Worm (Caenorhabditis elegans) whole organism, young adult: Measurements from ENCODE around the gene nekl-4.

Experiments used
- B0261.1 ChIP-seq: sonication (generic microtip); optimal IDR thresholded peaks from 2 replicates; lab custom pipeline; 2016; ENCODE audit warnings: mild to moderate bottlenecking, missing genetic modification characterization, moderate library complexity, missing compliant biosample characterization
- C06A6.2 ChIP-seq: fragments of 200-800 bp; sonication (Bioruptor generic); conservative IDR thresholded peaks from 2 replicates; pipeline ENCODE4 v1.3.6; 2022; ENCODE audit warnings: missing genetic modification characterization, missing compliant biosample characterization
- D2030.7 ChIP-seq: fragments of 200-800 bp; sonication (Bioruptor generic); IDR thresholded peaks from 2 replicates; pipeline ENCODE4 v1.3.6; 2022; ENCODE audit warnings: missing genetic modification reagents, missing genetic modification characterization, missing compliant biosample characterization
- F22D6.2 ChIP-seq: sonication (generic microtip); optimal IDR thresholded peaks from 2 replicates; lab custom pipeline; 2016; ENCODE audit warnings: mild to moderate bottlenecking, missing genetic modification characterization, missing compliant biosample characterization
- F33H1.4 ChIP-seq: fragments of 200-800 bp; sonication (Bioruptor generic); IDR thresholded peaks from 2 replicates; pipeline ENCODE4 v1.3.6; 2022; ENCODE audit warnings: missing genetic modification reagents, missing genetic modification characterization, missing compliant biosample characterization
- F57C9.4 ChIP-seq: sonication (generic microtip); optimal IDR thresholded peaks from 2 replicates; lab custom pipeline; 2017; ENCODE audit warnings: mild to moderate bottlenecking, missing genetic modification characterization, missing compliant biosample characterization
- K12H6.12 ChIP-seq: fragments of 200-800 bp; sonication (Bioruptor generic); optimal IDR thresholded peaks from 2 replicates; lab custom pipeline; 2018; ENCODE audit warnings: mild to moderate bottlenecking, missing genetic modification characterization, missing compliant biosample characterization
- T07F8.4 ChIP-seq: sonication (generic microtip); optimal IDR thresholded peaks from 2 replicates; lab custom pipeline; 2016; ENCODE audit warnings: mild to moderate bottlenecking, missing genetic modification characterization, moderate library complexity, missing compliant biosample characterization
- Y53F4B.3 ChIP-seq: fragments of 200-800 bp; sonication (Bioruptor generic); IDR thresholded peaks from 2 replicates; pipeline ENCODE4 v1.3.6; 2022; ENCODE audit warnings: missing genetic modification reagents, missing genetic modification characterization, missing compliant biosample characterization
- Y56A3A.18 ChIP-seq: fragments of 200-800 bp; sonication (Bioruptor generic); IDR thresholded peaks from 2 replicates; pipeline ENCODE4 v1.3.6; 2022; ENCODE audit warnings: missing genetic modification reagents, missing genetic modification characterization, missing compliant biosample characterization
- Y79H2A.3 ChIP-seq: fragments of 200-800 bp; sonication (Bioruptor generic); conservative IDR thresholded peaks from 2 replicates; pipeline ENCODE4 v1.3.6; 2022; ENCODE audit warnings: missing genetic modification reagents, missing genetic modification characterization, missing compliant biosample characterization
- Y95B8A.8 ChIP-seq: fragments of 200-800 bp; sonication (Bioruptor generic); IDR thresholded peaks from 2 replicates; pipeline ENCODE4 v1.3.6; 2022; ENCODE audit warnings: missing genetic modification reagents, missing genetic modification characterization, missing compliant biosample characterization
- ZK185.1 ChIP-seq: sonication (generic microtip); optimal IDR thresholded peaks from 2 replicates; lab custom pipeline; 2016; ENCODE audit warnings: mild to moderate bottlenecking, missing genetic modification characterization, missing compliant biosample characterization; ENCODE audit not compliant: poor library complexity, severe bottlenecking
- akir-1 ChIP-seq: fragments of 200-800 bp; sonication (Bioruptor generic); optimal IDR thresholded peaks from 2 replicates; lab custom pipeline; 2018; ENCODE audit warnings: mild to moderate bottlenecking, missing genetic modification characterization, moderate library complexity, missing compliant biosample characterization
- ama-1 ChIP-seq, 3 experiments: fragments of 150-350 bp in 1 of 3; sonication (generic microtip) in 2 of 3; optimal IDR thresholded peaks; 2 replicates each; lab custom pipeline; 2014 to 2018; ENCODE audit warnings: missing biosample characterization in 2 of 3, missing genetic modification characterization in 2 of 3, missing genetic modification reagents in 2 of 3
- bed-1 ChIP-seq: fragments of 200-800 bp; sonication (Bioruptor generic); IDR thresholded peaks from 2 replicates; pipeline ENCODE4 v1.3.6; 2022; ENCODE audit warnings: missing genetic modification reagents, missing genetic modification characterization, missing compliant biosample characterization
- ceh-40 ChIP-seq: fragments of 200-800 bp; sonication (Bioruptor generic); IDR thresholded peaks from 2 replicates; pipeline ENCODE4 v1.3.6; 2022; ENCODE audit warnings: missing genetic modification characterization, missing compliant biosample characterization
- ceh-58 ChIP-seq: fragments of 200-800 bp; sonication (Bioruptor generic); IDR thresholded peaks from 2 replicates; pipeline ENCODE4 v1.3.6; 2022; ENCODE audit warnings: missing genetic modification characterization, missing compliant biosample characterization
- chd-7 ChIP-seq: sonication (generic microtip); optimal IDR thresholded peaks from 2 replicates; lab custom pipeline; 2016; ENCODE audit warnings: mild to moderate bottlenecking, missing genetic modification characterization, moderate library complexity, missing compliant biosample characterization
- dpl-1 ChIP-seq: fragments of 150-350 bp; optimal IDR thresholded peaks from 2 replicates; lab custom pipeline; 2014; ENCODE audit warnings: missing biosample characterization, missing genetic modification reagents, missing genetic modification characterization
- egl-18 ChIP-seq: fragments of 200-800 bp; sonication (Bioruptor generic); IDR thresholded peaks from 2 replicates; pipeline ENCODE4 v1.3.6; 2022; ENCODE audit warnings: missing genetic modification reagents, missing genetic modification characterization, missing compliant biosample characterization
- gei-17 ChIP-seq: fragments of 200-800 bp; sonication (Bioruptor generic); optimal IDR thresholded peaks from 2 replicates; lab custom pipeline; 2018; ENCODE audit warnings: mild to moderate bottlenecking, missing genetic modification characterization, missing compliant biosample characterization
- hlh-26 ChIP-seq: fragments of 200-800 bp; sonication (Bioruptor generic); conservative IDR thresholded peaks from 2 replicates; pipeline ENCODE4 v1.3.6; 2022; ENCODE audit warnings: missing genetic modification reagents, missing genetic modification characterization, missing compliant biosample characterization
- lag-1 ChIP-seq: fragments of 200-800 bp; sonication (Bioruptor generic); IDR thresholded peaks from 2 replicates; pipeline ENCODE4 v1.3.6; 2022; ENCODE audit warnings: missing genetic modification reagents, missing genetic modification characterization, missing compliant biosample characterization
- let-607 ChIP-seq, 2 experiments: fragments of 200-800 bp in 1 of 2; sonication (Bioruptor generic) in 1 of 2; sonication (generic microtip) in 1 of 2; optimal IDR thresholded peaks; 2 replicates each; lab custom pipeline; 2016 to 2018; ENCODE audit warnings: mild to moderate bottlenecking in 2 of 2, missing compliant biosample characterization in 2 of 2, missing genetic modification characterization in 2 of 2, moderate library complexity in 2 of 2, missing genotype in 1 of 2
- lin-26 ChIP-seq: fragments of 200-800 bp; sonication (Bioruptor generic); IDR thresholded peaks from 2 replicates; pipeline ENCODE4 v1.3.6; 2022; ENCODE audit warnings: missing genetic modification reagents, missing genetic modification characterization, missing compliant biosample characterization
- lin-35 ChIP-seq, 3 experiments: fragments of 150-350 bp in 2 of 3; sonication (generic microtip) in 1 of 3; optimal IDR thresholded peaks; 2 replicates each; lab custom pipeline; 2014 to 2018; ENCODE audit warnings: missing biosample characterization in 3 of 3, missing genetic modification characterization in 3 of 3, missing genetic modification reagents in 3 of 3
- lin-40 ChIP-seq: sonication (generic microtip); optimal IDR thresholded peaks from 2 replicates; lab custom pipeline; 2016; ENCODE audit warnings: missing genetic modification characterization, mild to moderate bottlenecking, missing compliant biosample characterization, missing genotype, missing genetic modification reagents
- lin-54 ChIP-seq: fragments of 200-800 bp; sonication (Bioruptor generic); optimal IDR thresholded peaks from 2 replicates; lab custom pipeline; 2018; ENCODE audit warnings: mild to moderate bottlenecking, missing genetic modification characterization, missing compliant biosample characterization
- lsl-1 ChIP-seq: fragments of 200-800 bp; sonication (Bioruptor generic); optimal IDR thresholded peaks from 2 replicates; lab custom pipeline; 2018; ENCODE audit warnings: mild to moderate bottlenecking, missing genetic modification characterization, moderate library complexity, missing compliant biosample characterization
- madf-8 ChIP-seq: fragments of 200-800 bp; sonication (Bioruptor generic); conservative IDR thresholded peaks from 2 replicates; pipeline ENCODE4 v1.3.6; 2022; ENCODE audit warnings: missing genetic modification reagents, missing genetic modification characterization, missing compliant biosample characterization
- mcd-1 ChIP-seq: fragments of 200-800 bp; sonication (Bioruptor generic); IDR thresholded peaks from 2 replicates; pipeline ENCODE4 v1.3.6; 2022; ENCODE audit warnings: missing genetic modification reagents, missing genetic modification characterization, missing compliant biosample characterization
- mes-4 ChIP-seq: sonication (generic microtip); optimal IDR thresholded peaks from 2 replicates; lab custom pipeline; 2016; ENCODE audit warnings: missing genotype, missing genetic modification characterization, missing compliant biosample characterization
- nfya-2 ChIP-seq: fragments of 200-800 bp; sonication (Bioruptor generic); IDR thresholded peaks from 2 replicates; pipeline ENCODE4 v1.3.6; 2022; ENCODE audit warnings: missing genetic modification reagents, missing genetic modification characterization, missing compliant biosample characterization
- nhr-120 ChIP-seq: fragments of 200-800 bp; sonication (Bioruptor generic); IDR thresholded peaks from 2 replicates; pipeline ENCODE4 v1.3.6; 2022; ENCODE audit warnings: missing genetic modification characterization, missing compliant biosample characterization
- nhr-27 ChIP-seq: fragments of 200-800 bp; sonication (Bioruptor generic); optimal IDR thresholded peaks from 2 replicates; lab custom pipeline; 2018; ENCODE audit warnings: mild to moderate bottlenecking, missing genetic modification characterization, moderate library complexity, missing compliant biosample characterization
- nhr-80 ChIP-seq: sonication (generic microtip); optimal IDR thresholded peaks from 2 replicates; lab custom pipeline; 2016; ENCODE audit warnings: missing genetic modification characterization, missing compliant biosample characterization
- pbrm-1 ChIP-seq: fragments of 200-800 bp; sonication (Bioruptor generic); IDR thresholded peaks from 2 replicates; pipeline ENCODE4 v1.3.6; 2022; ENCODE audit warnings: missing genetic modification reagents, missing genetic modification characterization, missing compliant biosample characterization
- rpc-1 ChIP-seq, 2 experiments: fragments of 150-350 bp in 1 of 2; sonication (generic microtip) in 1 of 2; optimal IDR thresholded peaks; 2 replicates each; lab custom pipeline; 2014 to 2018; ENCODE audit warnings: missing biosample characterization in 1 of 2, missing genetic modification characterization in 1 of 2, missing genetic modification reagents in 1 of 2, missing genotype in 1 of 2
- sdz-38 ChIP-seq: sonication (generic microtip); optimal IDR thresholded peaks from 2 replicates; lab custom pipeline; 2016; ENCODE audit warnings: missing genotype, missing genetic modification characterization, missing compliant biosample characterization
- snpc-1.1 ChIP-seq: sonication (generic microtip); optimal IDR thresholded peaks from 2 replicates; lab custom pipeline; 2017; ENCODE audit warnings: missing genetic modification characterization, mild to moderate bottlenecking, missing compliant biosample characterization, antibody characterized with exemption, moderate library complexity, missing genotype, missing genetic modification reagents; ENCODE audit not compliant: insufficient read depth
- snpc-1.3 ChIP-seq: sonication (generic microtip); optimal IDR thresholded peaks from 2 replicates; lab custom pipeline; 2017; ENCODE audit warnings: missing genetic modification characterization, mild to moderate bottlenecking, missing compliant biosample characterization, antibody characterized with exemption, moderate library complexity, missing genotype, missing genetic modification reagents; ENCODE audit not compliant: insufficient read depth
- unc-130 ChIP-seq: sonication (generic microtip); optimal IDR thresholded peaks from 2 replicates; lab custom pipeline; 2016; ENCODE audit warnings: missing genetic modification reagents, missing genetic modification characterization, missing compliant biosample characterization
- unc-62 ChIP-seq: fragments of 150-350 bp; optimal IDR thresholded peaks from 2 replicates; lab custom pipeline; 2014; ENCODE audit warnings: missing biosample characterization, missing genetic modification reagents, missing genetic modification characterization
- ztf-18 ChIP-seq: sonication (generic microtip); optimal IDR thresholded peaks from 2 replicates; lab custom pipeline; 2016; ENCODE audit warnings: missing genotype, mild to moderate bottlenecking, missing genetic modification characterization, missing compliant biosample characterization
- ztf-25 ChIP-seq: fragments of 200-800 bp; sonication (Bioruptor generic); IDR thresholded peaks from 2 replicates; pipeline ENCODE4 v1.3.6; 2022; ENCODE audit warnings: missing genetic modification reagents, missing genetic modification characterization, missing compliant biosample characterization
- ztf-26 ChIP-seq: sonication (generic microtip); optimal IDR thresholded peaks from 2 replicates; lab custom pipeline; 2017; ENCODE audit warnings: missing genetic modification characterization, missing compliant biosample characterization
- ztf-3 ChIP-seq: fragments of 200-800 bp; sonication (Bioruptor generic); optimal IDR thresholded peaks from 2 replicates; lab custom pipeline; 2018; ENCODE audit warnings: mild to moderate bottlenecking, missing genetic modification characterization, missing compliant biosample characterization

Gene nekl-4

ce11 chrIII:5503669-5504068, 13.7 kb downstream of the nekl-4 start (continued):
- TF ChIP-seq dpl-1 (peak; percentile 64), madf-8 (GFP tag; lab: Robert Waterston, UW) (no peak; the same call in 1 of the 2 replicates), hlh-26 (GFP tag; lab: Robert Waterston, UW) (no peak), Y56A3A.18 (no peak), pbrm-1 (GFP tag; lab: Robert Waterston, UW) (0 out of 2 replicates have a peak, but pooled peaks have one; percentile 23), F22D6.2 (tag; lab: Kevin White, UChicago) (no peak), nhr-120 (GFP tag; lab: Robert Waterston, UW) (no peak), lag-1 (GFP tag; lab: Robert Waterston, UW) (no peak), F33H1.4 (GFP tag; lab: Robert Waterston, UW) (peak; percentile 55; the same call in 1 of the 2 replicates), lin-26 (GFP tag; lab: Robert Waterston, UW) (no peak), rpc-1 (optimal IDR thresholded peaks at IDR 0.05; lab: Kevin White, UChicago) (no peak), rpc-1 (tag; optimal IDR thresholded peaks at IDR 0.05; lab: Kevin White, UChicago) (no peak), C06A6.2 (no peak), ceh-40 (GFP tag; lab: Robert Waterston, UW) (no peak), ztf-26 (tag; lab: Kevin White, UChicago) (no peak), D2030.7 (GFP tag; lab: Robert Waterston, UW) (no peak), unc-62 (no peak), mes-4 (tag; lab: Kevin White, UChicago) (no peak), egl-18 (GFP tag; lab: Robert Waterston, UW) (no peak), F57C9.4 (tag; lab: Kevin White, UChicago) (no peak), sdz-38 (tag; lab: Kevin White, UChicago) (no peak), Y53F4B.3 (GFP tag; lab: Robert Waterston, UW) (no peak), ceh-58 (no peak), snpc-1.1 (tag; lab: Kevin White, UChicago) (no peak), nhr-27 (tag; lab: Kevin White, UChicago) (no peak), mcd-1 (GFP tag; lab: Robert Waterston, UW) (no peak), K12H6.12 (tag; lab: Kevin White, UChicago) (no peak), lsl-1 (peak; percentile 41), bed-1 (GFP tag; lab: Robert Waterston, UW) (no peak), nfya-2 (no peak), ztf-3 (no peak), ama-1 (optimal IDR thresholded peaks at IDR 0.05; lab: Kevin White, UChicago) (no peak), ama-1 (GFP tag; optimal IDR thresholded peaks at IDR 0.05; lab: Kevin White, UChicago) (no peak), akir-1 (GFP tag; lab: Kevin White, UChicago) (no peak), B0261.1 (tag; lab: Kevin White, UChicago) (no peak), gei-17 (GFP tag; lab: Kevin White, UChicago) (no peak), T07F8.4 (tag; lab: Kevin White, UChicago) (no peak), let-607 (tag; optimal IDR thresholded peaks at IDR 0.05; lab: Kevin White, UChicago) (no peak), lin-40 (no peak), lin-54 (GFP tag; lab: Kevin White, UChicago) (peak; percentile 82), ztf-25 (no peak), chd-7 (tag; lab: Kevin White, UChicago) (no peak), unc-130 (GFP tag; lab: Kevin White, UChicago) (no peak), ZK185.1 (tag; lab: Kevin White, UChicago) (no peak), lin-35 (GFP tag; optimal IDR thresholded peaks at IDR 0.05; lab: Kevin White, UChicago) (peak in 1 of 3 experiments; percentile 36), snpc-1.3 (tag; lab: Kevin White, UChicago) (peak; percentile 35), Y79H2A.3 (GFP tag; lab: Robert Waterston, UW) (0 out of 2 replicates have a peak, but pooled peaks have one; percentile 10), nhr-80 (tag; lab: Kevin White, UChicago) (no peak), Y95B8A.8 (GFP tag; lab: Robert Waterston, UW) (no peak), ztf-18 (no peak)
